Fruit fly (Drosophila melanogaster) whole organism, embryonic: ENCODE results near the gene Glut4EF.
A peak's percentile ranks its signal among the peaks of the same experiment; 100 is the strongest.

Source experiments
- Aef1 ChIP-seq: fragments of 200-800 bp; sonication (Bioruptor generic); IDR thresholded peaks from 3 replicates; pipeline ENCODE4 v1.3.6; 2022; ENCODE audit warnings: missing biosample characterization, missing genetic modification characterization
- Awh ChIP-seq: fragments of 200-800 bp; sonication (Bioruptor generic); IDR thresholded peaks from 2 replicates; pipeline ENCODE4, ENCODE4 v1.3.6; 2022; ENCODE audit warnings: missing biosample characterization, missing genetic modification characterization
- B-H2 ChIP-seq: fragments of 200-800 bp; sonication (Bioruptor generic); optimal IDR thresholded peaks from 2 replicates; lab custom pipeline; 2018; ENCODE audit warnings: missing biosample characterization, mild to moderate bottlenecking, missing genetic modification characterization
- Bgb ChIP-seq: fragments of 200-800 bp; sonication (Bioruptor generic); IDR thresholded peaks from 2 replicates; pipeline ENCODE4 v1.3.6; 2022; ENCODE audit warnings: missing biosample characterization, missing genetic modification characterization; ENCODE audit not compliant: partially characterized antibody
- Blimp-1 ChIP-seq: fragments of 200-800 bp; sonication (Bioruptor generic); optimal IDR thresholded peaks from 3 replicates; lab custom pipeline; 2018; ENCODE audit warnings: missing biosample characterization, missing genetic modification characterization, mild to moderate bottlenecking, moderate library complexity, missing genetic modification reagents
- BtbVII ChIP-seq: fragments of 200-800 bp; sonication (Bioruptor generic); optimal IDR thresholded peaks from 3 replicates; lab custom pipeline; 2017; ENCODE audit warnings: missing biosample characterization, mild to moderate bottlenecking, missing genetic modification characterization
- C15 ChIP-seq: fragments of 200-800 bp; sonication (Bioruptor generic); IDR thresholded peaks from 3 replicates; pipeline ENCODE4 v1.3.6; 2022; ENCODE audit warnings: missing biosample characterization, missing genetic modification characterization
- CG10147 ChIP-seq: fragments of 200-800 bp; sonication (Bioruptor generic); optimal IDR thresholded peaks from 2 replicates; lab custom pipeline; 2019; ENCODE audit warnings: missing biosample characterization, mild to moderate bottlenecking, missing genetic modification characterization, moderate library complexity
- CG11093 ChIP-seq: fragments of 200-800 bp; sonication (Bioruptor generic); IDR thresholded peaks from 3 replicates; pipeline ENCODE4 v1.3.6; 2022; ENCODE audit warnings: missing biosample characterization, missing genetic modification characterization
- CG12659 ChIP-seq: fragments of 200-800 bp; sonication (Bioruptor generic); optimal IDR thresholded peaks from 3 replicates; lab custom pipeline; 2017; ENCODE audit warnings: mild to moderate bottlenecking, missing biosample characterization, missing genetic modification reagents, missing genetic modification characterization
- CG13296 ChIP-seq: fragments of 200-800 bp; sonication (Bioruptor generic); optimal IDR thresholded peaks from 3 replicates; lab custom pipeline; 2018; ENCODE audit warnings: missing biosample characterization, mild to moderate bottlenecking, missing genetic modification characterization
- CG13894 ChIP-seq: fragments of 200-800 bp; sonication (Bioruptor generic); optimal IDR thresholded peaks from 3 replicates; lab custom pipeline; 2018; ENCODE audit warnings: missing biosample characterization, mild to moderate bottlenecking, missing genetic modification characterization, moderate library complexity
- CG15514 ChIP-seq: fragments of 200-800 bp; sonication (Bioruptor generic); optimal IDR thresholded peaks from 3 replicates; lab custom pipeline; 2017; ENCODE audit warnings: missing biosample characterization, missing genetic modification characterization, mild to moderate bottlenecking, moderate library complexity, missing genetic modification reagents
- CG17612 ChIP-seq: fragments of 200-800 bp; sonication (Bioruptor generic); IDR thresholded peaks from 2 replicates; pipeline ENCODE4 v1.3.6; 2022; ENCODE audit warnings: missing biosample characterization, missing genetic modification characterization
- CG17912 ChIP-seq: fragments of 200-800 bp; sonication (Bioruptor generic); optimal IDR thresholded peaks from 2 replicates; lab custom pipeline; 2018; ENCODE audit warnings: missing biosample characterization, mild to moderate bottlenecking, missing genetic modification characterization
- CG31365 ChIP-seq: fragments of 200-800 bp; sonication (Bioruptor generic); optimal IDR thresholded peaks from 2 replicates; lab custom pipeline; 2018; ENCODE audit warnings: missing biosample characterization, mild to moderate bottlenecking, missing genetic modification characterization
- CG4360 ChIP-seq: fragments of 200-800 bp; sonication (Bioruptor generic); IDR thresholded peaks from 2 replicates; pipeline ENCODE4 v1.3.6; 2022; ENCODE audit warnings: missing biosample characterization, missing genetic modification characterization
- CG5180 ChIP-seq: fragments of 200-800 bp; sonication (Bioruptor generic); optimal IDR thresholded peaks from 3 replicates; lab custom pipeline; 2017; ENCODE audit warnings: missing biosample characterization, missing genetic modification characterization, mild to moderate bottlenecking, moderate library complexity, missing genetic modification reagents
- CG5245 ChIP-seq: fragments of 200-800 bp; sonication (Bioruptor generic); optimal IDR thresholded peaks from 3 replicates; lab custom pipeline; 2016; ENCODE audit warnings: missing biosample characterization, missing genetic modification characterization
- CG7745 ChIP-seq: fragments of 200-800 bp; sonication (Bioruptor generic); optimal IDR thresholded peaks from 2 replicates; lab custom pipeline; 2018; ENCODE audit warnings: missing biosample characterization, mild to moderate bottlenecking, missing genetic modification characterization, moderate library complexity
- CG7987 ChIP-seq: fragments of 200-800 bp; sonication (Bioruptor generic); optimal IDR thresholded peaks from 2 replicates; lab custom pipeline; 2018; ENCODE audit warnings: missing biosample characterization, mild to moderate bottlenecking, missing genetic modification characterization, moderate library complexity
- CG8924 ChIP-seq: fragments of 200-800 bp; optimal IDR thresholded peaks from 3 replicates; lab custom pipeline; 2019; ENCODE audit warnings: missing biosample characterization, mild to moderate bottlenecking, missing genetic modification characterization, moderate library complexity
- CG9817 ChIP-seq: fragments of 200-800 bp; sonication (Bioruptor generic); optimal IDR thresholded peaks from 2 replicates; lab custom pipeline; 2018; ENCODE audit warnings: missing biosample characterization, mild to moderate bottlenecking, missing genetic modification characterization, moderate library complexity
- Drgx ChIP-seq: fragments of 200-800 bp; sonication (Bioruptor generic); IDR thresholded peaks from 2 replicates; pipeline ENCODE4 v1.3.6; 2022; ENCODE audit warnings: missing biosample characterization, missing genetic modification characterization
- Eip74EF ChIP-seq, 2 experiments: fragments of 200-800 bp in 1 of 2; fragments of >200 bp in 1 of 2; sonication (Bioruptor generic) in 1 of 2; optimal IDR thresholded peaks; 2 replicates each; lab custom pipeline; 2017 to 2019; ENCODE audit warnings: missing biosample characterization in 2 of 2, missing genetic modification characterization in 2 of 2, mild to moderate bottlenecking in 1 of 2, moderate library complexity in 1 of 2
- Hmr ChIP-seq: fragments of 200-800 bp; sonication (Bioruptor generic); optimal IDR thresholded peaks from 3 replicates; lab custom pipeline; 2017; ENCODE audit warnings: mild to moderate bottlenecking, missing biosample characterization, missing genetic modification reagents, missing genetic modification characterization
- Hmx ChIP-seq: fragments of 200-800 bp; sonication (Bioruptor generic); optimal IDR thresholded peaks from 2 replicates; lab custom pipeline; 2016; ENCODE audit warnings: missing biosample characterization, missing genetic modification characterization
- Jarid2 ChIP-seq: fragments of 200-800 bp; sonication (Bioruptor generic); optimal IDR thresholded peaks from 3 replicates; lab custom pipeline; 2017; ENCODE audit warnings: mild to moderate bottlenecking, missing biosample characterization, missing genetic modification reagents, missing genetic modification characterization
- Rfx ChIP-seq: fragments of 200-800 bp; sonication (Bioruptor generic); IDR thresholded peaks from 2 replicates; pipeline ENCODE4 v1.3.6; 2022; ENCODE audit warnings: missing biosample characterization, missing genetic modification characterization
- Ssrp ChIP-seq: fragments of 200-800 bp; sonication (Bioruptor generic); optimal IDR thresholded peaks from 2 replicates; lab custom pipeline; 2018; ENCODE audit warnings: missing biosample characterization, mild to moderate bottlenecking, missing genetic modification characterization, moderate library complexity
- al ChIP-seq: fragments of 200-800 bp; sonication (Bioruptor generic); IDR thresholded peaks from 2 replicates; pipeline ENCODE4 v1.3.6; 2022; ENCODE audit warnings: missing biosample characterization, missing genetic modification characterization
- caup ChIP-seq: fragments of 200-800 bp; sonication (Bioruptor generic); optimal IDR thresholded peaks from 3 replicates; lab custom pipeline; 2017; ENCODE audit warnings: missing biosample characterization, mild to moderate bottlenecking, missing genetic modification characterization, moderate library complexity; ENCODE audit not compliant: severe bottlenecking
- ci ChIP-seq: fragments of 200-800 bp; sonication (Bioruptor generic); IDR thresholded peaks from 3 replicates; pipeline ENCODE4 v1.3.6; 2022; ENCODE audit warnings: missing biosample characterization, missing genetic modification characterization
- dpn ChIP-seq, 2 experiments: fragments of 200-800 bp; sonication (Bioruptor generic); optimal IDR thresholded peaks; 3 replicates each; lab custom pipeline; 2016; ENCODE audit warnings: missing biosample characterization in 2 of 2, missing genetic modification characterization in 2 of 2
- en ChIP-seq: fragments of 200-800 bp; sonication (Bioruptor generic); optimal IDR thresholded peaks from 2 replicates; lab custom pipeline; 2016; ENCODE audit warnings: missing biosample characterization, missing genetic modification characterization
- gro ChIP-seq: fragments of 200-800 bp; sonication (Bioruptor generic); optimal IDR thresholded peaks from 2 replicates; lab custom pipeline; 2016; ENCODE audit warnings: missing biosample characterization, missing genetic modification characterization
- hkb ChIP-seq, 2 experiments: fragments of 200-800 bp in 1 of 2; fragments of >200 bp in 1 of 2; sonication (Bioruptor generic) in 1 of 2; IDR thresholded peaks in 1 of 2; optimal IDR thresholded peaks in 1 of 2; 2 replicates each; pipeline versions ENCODE4 v1.3.6 to Lab custom; 2017 to 2022; ENCODE audit warnings: missing biosample characterization in 1 of 2, missing genetic modification characterization in 1 of 2
- kni ChIP-seq: fragments of 200-800 bp; sonication (Bioruptor generic); optimal IDR thresholded peaks from 3 replicates; lab custom pipeline; 2017; ENCODE audit warnings: mild to moderate bottlenecking, missing biosample characterization, missing genetic modification reagents, missing genetic modification characterization
- lab ChIP-seq: fragments of 200-800 bp; sonication (Bioruptor generic); optimal IDR thresholded peaks from 3 replicates; lab custom pipeline; 2017; ENCODE audit warnings: missing biosample characterization, missing genetic modification characterization, mild to moderate bottlenecking, moderate library complexity, missing genetic modification reagents
- mirr ChIP-seq: fragments of 200-800 bp; sonication (Bioruptor generic); optimal IDR thresholded peaks from 3 replicates; lab custom pipeline; 2018; ENCODE audit warnings: missing biosample characterization, mild to moderate bottlenecking, missing genetic modification characterization
- pita ChIP-seq: fragments of 200-800 bp; sonication (Bioruptor generic); optimal IDR thresholded peaks from 2 replicates; lab custom pipeline; 2017; ENCODE audit warnings: missing biosample characterization, mild to moderate bottlenecking, missing genetic modification characterization
- pzg ChIP-seq: fragments of 200-800 bp; sonication (Bioruptor generic); optimal IDR thresholded peaks from 3 replicates; lab custom pipeline; 2018; ENCODE audit warnings: missing biosample characterization, mild to moderate bottlenecking, missing genetic modification characterization, moderate library complexity
- schlank ChIP-seq: fragments of 200-800 bp; sonication (Bioruptor generic); optimal IDR thresholded peaks from 2 replicates; lab custom pipeline; 2018; ENCODE audit warnings: missing biosample characterization, mild to moderate bottlenecking, missing genetic modification characterization
- seq ChIP-seq: fragments of 200-800 bp; sonication (Bioruptor generic); IDR thresholded peaks from 2 replicates; pipeline ENCODE4 v1.3.6; 2022; ENCODE audit warnings: missing biosample characterization, missing genetic modification characterization
- sqz ChIP-seq: fragments of 200-800 bp; sonication (Bioruptor generic); optimal IDR thresholded peaks from 3 replicates; lab custom pipeline; 2018; ENCODE audit warnings: missing biosample characterization, mild to moderate bottlenecking, missing genetic modification characterization
- sug ChIP-seq: fragments of 200-800 bp; optimal IDR thresholded peaks from 2 replicates; lab custom pipeline; 2019; ENCODE audit warnings: missing biosample characterization, mild to moderate bottlenecking, missing genetic modification characterization, moderate library complexity
- vfl ChIP-seq: fragments of 200-800 bp; sonication (Bioruptor generic); optimal IDR thresholded peaks from 2 replicates; lab custom pipeline; 2016; ENCODE audit warnings: missing biosample characterization, missing genetic modification characterization
- yki ChIP-seq: fragments of >200 bp; optimal IDR thresholded peaks from 3 replicates; lab custom pipeline; 2018

The Glut4EF gene

dm6 chr3R:9944379-9945056 is 70.0 kb downstream of the Glut4EF start (continued):
- no peak for TF ChIP-seq CG17612 (GFP tag; lab: Robert Waterston, UW)
- TF ChIP-seq sug (tag; lab: Kevin White, UChicago) = peak; percentile 87
- TF ChIP-seq CG7987 (GFP tag; lab: Kevin White, UChicago) = peak; percentile 19
- TF ChIP-seq Drgx = no peak
- peak; percentile 7; the same call in 1 of the 2 replicates for TF ChIP-seq Rfx
- TF ChIP-seq CG4360 (GFP tag; lab: Robert Waterston, UW) = 0 out of 2 replicates have a peak, but pooled peaks have one; percentile 14
- TF ChIP-seq CG15514 = peak; percentile 27
- TF ChIP-seq BtbVII (GFP tag; lab: Kevin White, UChicago) = peak; percentile 5
- TF ChIP-seq kni (GFP tag; lab: Kevin White, UChicago) = peak; percentile 59
- peak; percentile 16 for TF ChIP-seq CG12659 (GFP tag; lab: Kevin White, UChicago)
- 0 out of 2 replicates have a peak, but pooled peaks have one; percentile 22 for TF ChIP-seq Awh (GFP tag; lab: Robert Waterston, UW)
- TF ChIP-seq Blimp-1 (GFP tag; lab: Kevin White, UChicago) = peak; percentile 55
- no peak for TF ChIP-seq dpn (GFP tag; optimal IDR thresholded peaks at IDR 0.05; lab: Kevin White, UChicago)
- TF ChIP-seq sqz = peak; percentile 27
- peak; percentile 52 for TF ChIP-seq lab
- TF ChIP-seq CG31365 = no peak
- TF ChIP-seq Eip74EF (GFP tag; optimal IDR thresholded peaks at IDR 0.05; lab: Kevin White, UChicago) = peak in 1 of 2 experiments; percentile 80
- TF ChIP-seq Hmx = no peak
- peak; percentile 41 for TF ChIP-seq B-H2 (GFP tag; lab: Kevin White, UChicago)
- TF ChIP-seq Ssrp (tag; lab: Kevin White, UChicago) = no peak
- 0 out of 3 replicates have a peak, but pooled peaks have one; percentile 54 for TF ChIP-seq ci (GFP tag; lab: Robert Waterston, UW)
- peak; percentile 47 for TF ChIP-seq gro (GFP tag; lab: Kevin White, UChicago)
- TF ChIP-seq CG17912 (GFP tag; lab: Kevin White, UChicago) = peak; percentile 10
- TF ChIP-seq C15 (GFP tag; lab: Robert Waterston, UW) = no peak
- no peak for TF ChIP-seq vfl (GFP tag; lab: Kevin White, UChicago)
- TF ChIP-seq schlank (tag; lab: Kevin White, UChicago) = no peak
- peak; percentile 34 for TF ChIP-seq CG5180 (GFP tag; lab: Kevin White, UChicago)
- no peak for TF ChIP-seq Jarid2 (GFP tag; lab: Kevin White, UChicago)
- peak; percentile 85 for TF ChIP-seq mirr (GFP tag; lab: Kevin White, UChicago)
- no peak for TF ChIP-seq pzg (GFP tag; lab: Kevin White, UChicago)
- no peak for TF ChIP-seq yki (lab: Kevin White, UChicago)
- TF ChIP-seq CG13296 (GFP tag; lab: Kevin White, UChicago) = peak; percentile 35
- TF ChIP-seq al = no peak
- no peak for TF ChIP-seq en (GFP tag; lab: Kevin White, UChicago)
- peak; percentile 47 for TF ChIP-seq CG13894
- TF ChIP-seq Hmr (GFP tag; lab: Kevin White, UChicago) = peak; percentile 50
- TF ChIP-seq hkb (optimal IDR thresholded peaks at IDR 0.05; lab: Kevin White, UChicago) = no peak
- TF ChIP-seq hkb (GFP tag; IDR thresholded peaks at IDR 0.05; lab: Robert Waterston, UW) = no peak
- no peak for TF ChIP-seq CG5245 (GFP tag; lab: Kevin White, UChicago)
- TF ChIP-seq CG8924 (tag; lab: Kevin White, UChicago) = peak; percentile 22
- no peak for TF ChIP-seq seq (GFP tag; lab: Robert Waterston, UW)
- no peak for TF ChIP-seq CG9817 (tag; lab: Kevin White, UChicago)
- no peak for TF ChIP-seq Bgb
- no peak for TF ChIP-seq pita (GFP tag; lab: Kevin White, UChicago)
- TF ChIP-seq CG11093 (GFP tag; lab: Robert Waterston, UW) = no peak
- no peak for TF ChIP-seq Aef1 (GFP tag; lab: Robert Waterston, UW)
- TF ChIP-seq CG10147 (GFP tag; lab: Kevin White, UChicago) = peak; percentile 4
- TF ChIP-seq caup (GFP tag; lab: Kevin White, UChicago) = peak; percentile 7
- TF ChIP-seq CG7745 = no peak
